Fruit fly (Drosophila melanogaster) whole organism, embryonic: ENCODE measurements around the gene CG15011.

Experiments
- ATbp ChIP-seq: fragments of 200-800 bp; sonication (Bioruptor generic); optimal IDR thresholded peaks from 2 replicates; lab custom pipeline; 2017; ENCODE audit warnings: missing biosample characterization, mild to moderate bottlenecking, missing genetic modification characterization, missing genetic modification reagents
- Ada2b ChIP-seq: fragments of 200-800 bp; sonication (Bioruptor generic); IDR thresholded peaks from 2 replicates; pipeline ENCODE4 v1.3.6; 2022; ENCODE audit warnings: missing biosample characterization, missing genetic modification characterization
- Adf1 ChIP-seq: fragments of 200-800 bp; sonication (Bioruptor generic); IDR thresholded peaks from 2 replicates; pipeline ENCODE4 v1.3.6; 2022; ENCODE audit warnings: missing biosample characterization, missing genetic modification characterization
- Aef1 ChIP-seq: fragments of 200-800 bp; sonication (Bioruptor generic); IDR thresholded peaks from 3 replicates; pipeline ENCODE4 v1.3.6; 2022; ENCODE audit warnings: missing biosample characterization, missing genetic modification characterization
- CG10543 ChIP-seq: fragments of 200-800 bp; sonication (Bioruptor generic); optimal IDR thresholded peaks from 3 replicates; lab custom pipeline; 2017; ENCODE audit warnings: missing biosample characterization, mild to moderate bottlenecking, missing genetic modification characterization, moderate library complexity
- CG11398 ChIP-seq: fragments of 200-800 bp; sonication (Bioruptor generic); optimal IDR thresholded peaks from 2 replicates; lab custom pipeline; 2016; ENCODE audit warnings: missing biosample characterization, missing genetic modification characterization
- CG12071 ChIP-seq: fragments of 200-800 bp; sonication (Bioruptor generic); optimal IDR thresholded peaks from 3 replicates; lab custom pipeline; 2018; ENCODE audit warnings: missing biosample characterization, mild to moderate bottlenecking, missing genetic modification characterization
- CG12219 ChIP-seq: fragments of 200-800 bp; sonication (Bioruptor generic); optimal IDR thresholded peaks from 3 replicates; lab custom pipeline; 2018; ENCODE audit warnings: missing biosample characterization, mild to moderate bottlenecking, missing genetic modification characterization
- CG1529 ChIP-seq: fragments of 200-800 bp; sonication (Bioruptor generic); optimal IDR thresholded peaks from 3 replicates; lab custom pipeline; 2018; ENCODE audit warnings: missing biosample characterization, missing genetic modification characterization
- CG1647 ChIP-seq: fragments of 200-800 bp; sonication (Bioruptor generic); optimal IDR thresholded peaks from 3 replicates; lab custom pipeline; 2016; ENCODE audit warnings: missing biosample characterization, missing genetic modification characterization
- CG17361 ChIP-seq: fragments of 200-800 bp; sonication (Bioruptor generic); IDR thresholded peaks from 3 replicates; pipeline ENCODE4 v1.3.6; 2022; ENCODE audit warnings: missing biosample characterization, missing genetic modification characterization
- CG3407 ChIP-seq: fragments of 200-800 bp; sonication (Bioruptor generic); optimal IDR thresholded peaks from 2 replicates; lab custom pipeline; 2018; ENCODE audit warnings: missing biosample characterization, mild to moderate bottlenecking, missing genetic modification characterization
- CG6272 ChIP-seq: fragments of 200-800 bp; sonication (Bioruptor generic); IDR thresholded peaks from 2 replicates; pipeline ENCODE4 v1.3.6; 2022; ENCODE audit warnings: missing biosample characterization, missing genetic modification characterization
- CG6791 ChIP-seq: fragments of 200-800 bp; sonication (Bioruptor generic); IDR thresholded peaks from 3 replicates; pipeline ENCODE4 v1.3.6; 2022; ENCODE audit warnings: missing biosample characterization, missing genetic modification characterization; ENCODE audit not compliant: partially characterized antibody
- CG7963 ChIP-seq: fragments of 200-800 bp; sonication (Bioruptor generic); IDR thresholded peaks from 3 replicates; pipeline ENCODE4 v1.3.6; 2022; ENCODE audit warnings: missing biosample characterization, missing genetic modification characterization; ENCODE audit not compliant: partially characterized antibody
- CG8089 ChIP-seq: fragments of 200-800 bp; sonication (Bioruptor generic); optimal IDR thresholded peaks from 3 replicates; lab custom pipeline; 2016; ENCODE audit warnings: missing biosample characterization, missing genetic modification characterization
- CG8290 ChIP-seq, 3 experiments: fragments of 200-800 bp; sonication (Bioruptor generic); optimal IDR thresholded peaks; 2 replicates each; lab custom pipeline; 2016 to 2019; ENCODE audit warnings: missing biosample characterization in 3 of 3, missing genetic modification characterization in 3 of 3, mild to moderate bottlenecking in 2 of 3, moderate library complexity in 1 of 3
- CG8478 ChIP-seq: fragments of >200 bp; optimal IDR thresholded peaks from 2 replicates; lab custom pipeline; 2018
- CG9437 ChIP-seq: fragments of 200-800 bp; sonication (Bioruptor generic); optimal IDR thresholded peaks from 2 replicates; lab custom pipeline; 2018; ENCODE audit warnings: missing biosample characterization, mild to moderate bottlenecking, missing genetic modification characterization
- CG9876 ChIP-seq: fragments of 200-800 bp; sonication (Bioruptor generic); optimal IDR thresholded peaks from 2 replicates; lab custom pipeline; 2016; ENCODE audit warnings: missing biosample characterization, missing genetic modification characterization
- Deaf1 ChIP-seq: fragments of 200-800 bp; optimal IDR thresholded peaks from 3 replicates; lab custom pipeline; 2019; ENCODE audit warnings: missing biosample characterization, mild to moderate bottlenecking, missing genetic modification characterization, moderate library complexity
- E2f2 ChIP-seq: fragments of 200-800 bp; sonication (Bioruptor generic); IDR thresholded peaks from 2 replicates; pipeline ENCODE4 v1.3.6; 2022; ENCODE audit warnings: missing biosample characterization, missing genetic modification characterization
- ERR ChIP-seq: fragments of 200-800 bp; sonication (Bioruptor generic); optimal IDR thresholded peaks from 2 replicates; lab custom pipeline; 2016; ENCODE audit warnings: missing biosample characterization, missing genetic modification characterization
- HLHmδ ChIP-seq: fragments of 200-800 bp; sonication (Bioruptor generic); optimal IDR thresholded peaks from 2 replicates; lab custom pipeline; 2018; ENCODE audit warnings: missing biosample characterization, mild to moderate bottlenecking, missing genetic modification characterization, moderate library complexity
- HmgZ ChIP-seq: fragments of 200-800 bp; sonication (Bioruptor generic); optimal IDR thresholded peaks from 2 replicates; lab custom pipeline; 2018; ENCODE audit warnings: missing biosample characterization, mild to moderate bottlenecking, missing genetic modification characterization
- Hr51 ChIP-seq, 2 experiments: fragments of 200-800 bp; sonication (Bioruptor generic); optimal IDR thresholded peaks; 2 replicates in 1 of 2; 3 replicates in 1 of 2; lab custom pipeline; 2016 to 2018; ENCODE audit warnings: missing biosample characterization in 2 of 2, missing genetic modification characterization in 2 of 2, mild to moderate bottlenecking in 1 of 2, moderate library complexity in 1 of 2
- Mrtf ChIP-seq: fragments of 200-800 bp; sonication (Bioruptor generic); IDR thresholded peaks from 3 replicates; pipeline ENCODE4 v1.3.6; 2022; ENCODE audit warnings: missing biosample characterization, missing genetic modification characterization
- Nf-YB ChIP-seq: fragments of 200-800 bp; sonication (Bioruptor generic); optimal IDR thresholded peaks from 3 replicates; lab custom pipeline; 2019; ENCODE audit warnings: missing biosample characterization, mild to moderate bottlenecking, missing genetic modification characterization, moderate library complexity
- abd-A ChIP-seq: fragments of 200-800 bp; sonication (Bioruptor generic); optimal IDR thresholded peaks from 3 replicates; lab custom pipeline; 2019; ENCODE audit warnings: missing biosample characterization, mild to moderate bottlenecking, missing genetic modification characterization, moderate library complexity
- ap ChIP-seq: fragments of 200-800 bp; sonication (Bioruptor generic); IDR thresholded peaks from 2 replicates; pipeline ENCODE4 v1.3.6; 2022; ENCODE audit warnings: missing biosample characterization, missing genetic modification characterization
- ara ChIP-seq: fragments of 200-800 bp; sonication (Bioruptor generic); IDR thresholded peaks from 2 replicates; pipeline ENCODE4 v1.3.6; 2022; ENCODE audit warnings: missing biosample characterization, missing genetic modification characterization
- cato ChIP-seq: fragments of 200-800 bp; sonication (Bioruptor generic); optimal IDR thresholded peaks from 2 replicates; lab custom pipeline; 2016; ENCODE audit warnings: missing biosample characterization, missing genetic modification characterization, borderline replicate concordance
- cg ChIP-seq: fragments of 200-800 bp; sonication (Bioruptor generic); optimal IDR thresholded peaks from 3 replicates; lab custom pipeline; 2019; ENCODE audit warnings: missing biosample characterization, mild to moderate bottlenecking, missing genetic modification characterization, moderate library complexity
- chinmo ChIP-seq: fragments of 200-800 bp; sonication (Bioruptor generic); IDR thresholded peaks from 4 replicates; pipeline ENCODE4 v1.3.6; 2022; ENCODE audit warnings: missing biosample characterization, missing genetic modification characterization; ENCODE audit not compliant: partially characterized antibody
- corto ChIP-seq: fragments of 200-800 bp; sonication (Bioruptor generic); optimal IDR thresholded peaks from 2 replicates; lab custom pipeline; 2016; ENCODE audit warnings: missing biosample characterization, mild to moderate bottlenecking, missing genetic modification characterization, moderate library complexity
- crol ChIP-seq: fragments of 200-800 bp; sonication (Bioruptor generic); IDR thresholded peaks from 2 replicates; pipeline ENCODE4 v1.3.6; 2022; ENCODE audit warnings: missing biosample characterization, missing genetic modification characterization
- dimm ChIP-seq: fragments of 200-800 bp; sonication (Bioruptor generic); IDR thresholded peaks from 2 replicates; pipeline ENCODE4 v1.3.6; 2022; ENCODE audit warnings: missing biosample characterization, missing genetic modification characterization
- dpn ChIP-seq, 2 experiments: fragments of 200-800 bp; sonication (Bioruptor generic); optimal IDR thresholded peaks; 3 replicates each; lab custom pipeline; 2016; ENCODE audit warnings: missing biosample characterization in 2 of 2, missing genetic modification characterization in 2 of 2
- kni ChIP-seq: fragments of 200-800 bp; sonication (Bioruptor generic); optimal IDR thresholded peaks from 3 replicates; lab custom pipeline; 2017; ENCODE audit warnings: mild to moderate bottlenecking, missing biosample characterization, missing genetic modification reagents, missing genetic modification characterization
- lmd ChIP-seq: fragments of 200-800 bp; sonication (Bioruptor generic); IDR thresholded peaks from 2 replicates; pipeline ENCODE4 v1.3.6; 2022; ENCODE audit warnings: missing biosample characterization, missing genetic modification characterization
- scrt ChIP-seq: fragments of 200-800 bp; sonication (Bioruptor generic); optimal IDR thresholded peaks from 2 replicates; lab custom pipeline; 2018; ENCODE audit warnings: missing biosample characterization, mild to moderate bottlenecking, missing genetic modification characterization, moderate library complexity
- sens ChIP-seq: fragments of 200-800 bp; sonication (Bioruptor generic); peaks from one replicate; lab custom pipeline; 2016; ENCODE audit warnings: missing biosample characterization, missing genetic modification characterization
- tio ChIP-seq: fragments of 200-800 bp; sonication (Bioruptor generic); optimal IDR thresholded peaks from 2 replicates; lab custom pipeline; 2017; ENCODE audit warnings: missing biosample characterization, missing genetic modification characterization, inconsistent platforms
- tna ChIP-seq: fragments of 200-800 bp; sonication (Bioruptor generic); IDR thresholded peaks from 2 replicates; pipeline ENCODE4 v1.3.6; 2022; ENCODE audit warnings: missing biosample characterization, missing genetic modification characterization; ENCODE audit not compliant: partially characterized antibody
- toy ChIP-seq: fragments of 200-800 bp; sonication (Bioruptor generic); IDR thresholded peaks from 2 replicates; pipeline ENCODE4 v1.3.6; 2022; ENCODE audit warnings: missing biosample characterization, missing genetic modification characterization
- unpg ChIP-seq: fragments of 200-800 bp; sonication (Bioruptor generic); optimal IDR thresholded peaks from 3 replicates; lab custom pipeline; 2018; ENCODE audit warnings: missing biosample characterization, mild to moderate bottlenecking, missing genetic modification characterization, moderate library complexity
- vvl ChIP-seq: fragments of 200-800 bp; sonication (Bioruptor generic); IDR thresholded peaks from 2 replicates; pipeline ENCODE4 v1.3.6; 2022; ENCODE audit warnings: missing biosample characterization, missing genetic modification characterization
- z ChIP-seq: fragments of 200-800 bp; sonication (Bioruptor generic); IDR thresholded peaks from 3 replicates; pipeline ENCODE4 v1.3.6; 2022; ENCODE audit warnings: missing biosample characterization, missing genetic modification characterization
- zfh2 ChIP-seq: fragments of 200-800 bp; sonication (Bioruptor generic); optimal IDR thresholded peaks from 2 replicates; lab custom pipeline; 2016; ENCODE audit warnings: missing biosample characterization, missing genetic modification characterization

Gene CG15011

dm6 chr3L:4236097-4236572 is 22.8 kb downstream of the CG15011 start, which contains the start of gene ImpL2 (continued):
- peak; percentile 79 for TF ChIP-seq scrt
- peak; percentile 93 for TF ChIP-seq Deaf1
- TF ChIP-seq CG6791 (GFP tag; lab: Robert Waterston, UW) = no peak
- TF ChIP-seq ap = no peak
- no peak for TF ChIP-seq CG11398 (GFP tag; lab: Kevin White, UChicago)
- no peak for TF ChIP-seq cato (GFP tag; lab: Kevin White, UChicago)
- no peak for TF ChIP-seq CG9876 (GFP tag; lab: Kevin White, UChicago)
- TF ChIP-seq tio (GFP tag; lab: Kevin White, UChicago) = no peak
- no peak for TF ChIP-seq Aef1
- no peak for TF ChIP-seq Hr51 (GFP tag; optimal IDR thresholded peaks at IDR 0.05; lab: Kevin White, UChicago)
- TF ChIP-seq unpg (GFP tag; lab: Kevin White, UChicago) = no peak
- TF ChIP-seq abd-A (tag; lab: Kevin White, UChicago) = peak; percentile 45
- TF ChIP-seq CG9437 (GFP tag; lab: Kevin White, UChicago) = no peak
- no peak for TF ChIP-seq z
- no peak for TF ChIP-seq CG17361 (GFP tag; lab: Robert Waterston, UW)
- TF ChIP-seq CG8089 = no peak

- TF ChIP-seq CG6272 (GFP tag; lab: Robert Waterston, UW) (no peak), cg (peak; percentile 94), HLHmδ (GFP tag; lab: Kevin White, UChicago) (peak; percentile 36), CG1529 (GFP tag; lab: Kevin White, UChicago) (no peak), ATbp (GFP tag; lab: Kevin White, UChicago) (no peak), CG10543 (GFP tag; lab: Kevin White, UChicago) (peak; percentile 8), CG8478 (lab: Kevin White, UChicago) (peak; percentile 92), dimm (GFP tag; lab: Robert Waterston, UW) (no peak), CG12071 (no peak), crol (peak; percentile 30; the same call in 1 of the 2 replicates), CG12219 (GFP tag; lab: Kevin White, UChicago) (no peak), dpn (GFP tag; optimal IDR thresholded peaks at IDR 0.05; lab: Kevin White, UChicago) (no peak), kni (GFP tag; lab: Kevin White, UChicago) (peak; percentile 19), ERR (GFP tag; lab: Kevin White, UChicago) (no peak), tna (GFP tag; lab: Robert Waterston, UW) (peak; percentile 30; the same call in 1 of the 2 replicates), CG1647 (GFP tag; lab: Kevin White, UChicago) (no peak), CG8290 (GFP tag; optimal IDR thresholded peaks at IDR 0.05; lab: Kevin White, UChicago) (no peak), CG8290 (tag; optimal IDR thresholded peaks at IDR 0.05; lab: Kevin White, UChicago) (peak in 1 of 2 experiments; percentile 10), z (peak; percentile 89), Mrtf (GFP tag; lab: Robert Waterston, UW) (no peak), sens (GFP tag; lab: Kevin White, UChicago) (no peak), CG7963 (GFP tag; lab: Robert Waterston, UW) (0 out of 3 replicates have a peak, but pooled peaks have one; percentile 18), E2f2 (no peak), chinmo (peak; percentile 83; the same call in 1 of the 4 replicates), corto (GFP tag; lab: Kevin White, UChicago) (no peak), Nf-YB (peak; percentile 61), toy (GFP tag; lab: Robert Waterston, UW) (no peak), Adf1 (GFP tag; lab: Robert Waterston, UW) (peak; percentile 58), vvl (GFP tag; lab: Robert Waterston, UW) (peak; percentile 57), Ada2b (GFP tag; lab: Robert Waterston, UW) (no peak), ara (GFP tag; lab: Robert Waterston, UW) (no peak), HmgZ (tag; lab: Kevin White, UChicago) (no peak), CG3407 (GFP tag; lab: Kevin White, UChicago) (no peak), lmd (GFP tag; lab: Robert Waterston, UW) (no peak), zfh2 (GFP tag; lab: Kevin White, UChicago) (no peak)
Measured at dm6 chr3L:4233603-4234277, 25.2 kb downstream of the CG15011 start.
